Fruit fly (Drosophila melanogaster) whole organism, embryonic: ENCODE results near the gene CG10337.

Experiments used
- Antp ChIP-seq: fragments of 200-800 bp; sonication (Bioruptor generic); optimal IDR thresholded peaks from 3 replicates; lab custom pipeline; 2016; ENCODE audit warnings: missing biosample characterization, missing genetic modification characterization
- B-H2 ChIP-seq: fragments of 200-800 bp; sonication (Bioruptor generic); optimal IDR thresholded peaks from 2 replicates; lab custom pipeline; 2018; ENCODE audit warnings: missing biosample characterization, mild to moderate bottlenecking, missing genetic modification characterization
- Bdp1 ChIP-seq: fragments of 200-800 bp; sonication (Bioruptor generic); optimal IDR thresholded peaks from 3 replicates; lab custom pipeline; 2016; ENCODE audit warnings: missing biosample characterization, missing genetic modification characterization
- Bteb2 ChIP-seq: fragments of 200-800 bp; sonication (Bioruptor generic); optimal IDR thresholded peaks from 2 replicates; lab custom pipeline; 2016; ENCODE audit warnings: missing biosample characterization, missing genetic modification characterization
- CG12071 ChIP-seq: fragments of 200-800 bp; sonication (Bioruptor generic); optimal IDR thresholded peaks from 3 replicates; lab custom pipeline; 2018; ENCODE audit warnings: missing biosample characterization, mild to moderate bottlenecking, missing genetic modification characterization
- CG12942 ChIP-seq: fragments of 200-800 bp; sonication (Bioruptor generic); optimal IDR thresholded peaks from 3 replicates; lab custom pipeline; 2016; ENCODE audit warnings: missing biosample characterization, missing genetic modification characterization
- CG14667 ChIP-seq: fragments of 200-800 bp; sonication (Bioruptor generic); IDR thresholded peaks from 2 replicates; pipeline ENCODE4 v1.3.6; 2022; ENCODE audit warnings: missing biosample characterization, missing genetic modification characterization
- CG1602 ChIP-seq: fragments of 200-800 bp; sonication (Bioruptor generic); optimal IDR thresholded peaks from 3 replicates; lab custom pipeline; 2016; ENCODE audit warnings: missing biosample characterization, missing genetic modification characterization
- CG16779 ChIP-seq: fragments of 200-800 bp; sonication (Bioruptor generic); IDR thresholded peaks from 2 replicates; pipeline ENCODE4 v1.3.6; 2022; ENCODE audit warnings: missing biosample characterization, missing genetic modification characterization
- CG1792 ChIP-seq: fragments of 200-800 bp; sonication (Bioruptor generic); optimal IDR thresholded peaks from 2 replicates; lab custom pipeline; 2016; ENCODE audit warnings: missing biosample characterization, missing genetic modification characterization
- CG2875 ChIP-seq: fragments of 200-800 bp; sonication (Bioruptor generic); optimal IDR thresholded peaks from 2 replicates; lab custom pipeline; 2017; ENCODE audit warnings: missing biosample characterization, mild to moderate bottlenecking, missing genetic modification characterization, missing genetic modification reagents
- CG30020 ChIP-seq: fragments of 200-800 bp; optimal IDR thresholded peaks from 2 replicates; lab custom pipeline; 2019; ENCODE audit warnings: missing biosample characterization, mild to moderate bottlenecking, missing genetic modification characterization, moderate library complexity
- CG3163 ChIP-seq: fragments of 200-800 bp; sonication (Bioruptor generic); optimal IDR thresholded peaks from 3 replicates; lab custom pipeline; 2016; ENCODE audit warnings: missing biosample characterization, missing genetic modification characterization
- CG3726 ChIP-seq: fragments of 200-800 bp; sonication (Bioruptor generic); IDR thresholded peaks from 3 replicates; pipeline ENCODE4, ENCODE4 v1.3.6; 2022; ENCODE audit warnings: missing biosample characterization, missing genetic modification characterization
- CG6683 ChIP-seq: fragments of 200-800 bp; sonication (Bioruptor generic); optimal IDR thresholded peaks from 2 replicates; lab custom pipeline; 2017; ENCODE audit warnings: missing biosample characterization, mild to moderate bottlenecking, missing genetic modification characterization, missing genetic modification reagents
- CG6689 ChIP-seq: fragments of 200-800 bp; sonication (Bioruptor generic); IDR thresholded peaks from 2 replicates; pipeline ENCODE4 v1.3.6; 2022; ENCODE audit warnings: missing biosample characterization, missing genetic modification characterization
- CG7357 ChIP-seq: fragments of 200-800 bp; sonication (Bioruptor generic); IDR thresholded peaks from 3 replicates; pipeline ENCODE4 v1.3.6; 2022; ENCODE audit warnings: missing biosample characterization, missing genetic modification characterization
- CG7786 ChIP-seq: fragments of 200-800 bp; sonication (Bioruptor generic); optimal IDR thresholded peaks from 2 replicates; lab custom pipeline; 2016; ENCODE audit warnings: missing biosample characterization, missing genetic modification characterization
- CG8944 ChIP-seq: fragments of 200-800 bp; sonication (Bioruptor generic); optimal IDR thresholded peaks from 3 replicates; lab custom pipeline; 2016; ENCODE audit warnings: missing biosample characterization, missing genetic modification characterization
- CkIIα-i1 ChIP-seq: fragments of 200-800 bp; sonication (Bioruptor generic); IDR thresholded peaks from 2 replicates; pipeline ENCODE4 v1.3.6; 2022; ENCODE audit warnings: missing biosample characterization, missing genetic modification characterization
- Dad ChIP-seq: fragments of 200-800 bp; sonication (Bioruptor generic); optimal IDR thresholded peaks from 3 replicates; lab custom pipeline; 2016; ENCODE audit warnings: missing biosample characterization, missing genetic modification characterization
- Dip2 ChIP-seq: fragments of 200-800 bp; sonication (Bioruptor generic); IDR thresholded peaks from 2 replicates; pipeline ENCODE4 v1.3.6; 2022; ENCODE audit warnings: missing biosample characterization, missing genetic modification characterization
- E2f1 ChIP-seq: fragments of 200-800 bp; sonication (Bioruptor generic); IDR thresholded peaks from 2 replicates; pipeline ENCODE4 v1.3.6; 2022; ENCODE audit warnings: missing biosample characterization, missing genetic modification characterization
- Gsc ChIP-seq: fragments of 200-800 bp; sonication (Bioruptor generic); IDR thresholded peaks from 2 replicates; pipeline ENCODE4 v1.3.6; 2022; ENCODE audit warnings: missing biosample characterization, missing genetic modification characterization
- Gug ChIP-seq: fragments of 200-800 bp; sonication (Bioruptor generic); IDR thresholded peaks from 4 replicates; pipeline ENCODE4 v1.3.6; 2022; ENCODE audit warnings: missing biosample characterization, missing genetic modification characterization
- Hr51 ChIP-seq, 2 experiments: fragments of 200-800 bp; sonication (Bioruptor generic); optimal IDR thresholded peaks; 2 replicates in 1 of 2; 3 replicates in 1 of 2; lab custom pipeline; 2016 to 2018; ENCODE audit warnings: missing biosample characterization in 2 of 2, missing genetic modification characterization in 2 of 2, mild to moderate bottlenecking in 1 of 2, moderate library complexity in 1 of 2
- Kr ChIP-seq: fragments of 200-800 bp; sonication (Bioruptor generic); optimal IDR thresholded peaks from 2 replicates; lab custom pipeline; 2017; ENCODE audit warnings: missing biosample characterization, mild to moderate bottlenecking, missing genetic modification characterization
- Meics ChIP-seq: fragments of 200-800 bp; sonication (Bioruptor generic); optimal IDR thresholded peaks from 2 replicates; lab custom pipeline; 2017; ENCODE audit warnings: missing biosample characterization, mild to moderate bottlenecking, missing genetic modification characterization
- Nf-YB ChIP-seq: fragments of 200-800 bp; sonication (Bioruptor generic); optimal IDR thresholded peaks from 3 replicates; lab custom pipeline; 2019; ENCODE audit warnings: missing biosample characterization, mild to moderate bottlenecking, missing genetic modification characterization, moderate library complexity
- Ravus ChIP-seq: fragments of 200-800 bp; sonication (Bioruptor generic); IDR thresholded peaks from 2 replicates; pipeline ENCODE4 v1.3.6; 2022; ENCODE audit warnings: missing biosample characterization, missing genetic modification characterization
- Scr ChIP-seq: fragments of 200-800 bp; sonication (Bioruptor generic); IDR thresholded peaks from 2 replicates; pipeline ENCODE4 v1.3.6; 2022; ENCODE audit warnings: missing biosample characterization, missing genetic modification characterization; ENCODE audit not compliant: partially characterized antibody
- Sry-δ ChIP-seq: fragments of 200-800 bp; sonication (Bioruptor generic); optimal IDR thresholded peaks from 2 replicates; lab custom pipeline; 2016; ENCODE audit warnings: missing biosample characterization, missing genetic modification characterization
- ase ChIP-seq: fragments of 200-800 bp; sonication (Bioruptor generic); IDR thresholded peaks from 3 replicates; pipeline ENCODE4 v1.3.6; 2022; ENCODE audit warnings: missing biosample characterization, missing genetic modification characterization
- br ChIP-seq: fragments of >200 bp; optimal IDR thresholded peaks from 2 replicates; lab custom pipeline; 2017
- da ChIP-seq: fragments of 200-800 bp; sonication (Bioruptor generic); optimal IDR thresholded peaks from 2 replicates; lab custom pipeline; 2016; ENCODE audit warnings: missing biosample characterization, missing genetic modification characterization
- dan ChIP-seq: fragments of 200-800 bp; sonication (Bioruptor generic); IDR thresholded peaks from 2 replicates; pipeline ENCODE4 v1.3.6; 2022; ENCODE audit warnings: missing biosample characterization, missing genetic modification characterization
- dimm ChIP-seq: fragments of 200-800 bp; sonication (Bioruptor generic); IDR thresholded peaks from 2 replicates; pipeline ENCODE4 v1.3.6; 2022; ENCODE audit warnings: missing biosample characterization, missing genetic modification characterization
- disco-r ChIP-seq: fragments of 200-800 bp; sonication (Bioruptor generic); optimal IDR thresholded peaks from 2 replicates; lab custom pipeline; 2016; ENCODE audit warnings: missing biosample characterization, missing genetic modification characterization
- eyg ChIP-seq: fragments of 200-800 bp; sonication (Bioruptor generic); optimal IDR thresholded peaks from 3 replicates; lab custom pipeline; 2016; ENCODE audit warnings: missing biosample characterization, missing genetic modification characterization
- fd64A ChIP-seq: fragments of 200-800 bp; sonication (Bioruptor generic); optimal IDR thresholded peaks from 3 replicates; lab custom pipeline; 2018; ENCODE audit warnings: missing biosample characterization, mild to moderate bottlenecking, missing genetic modification characterization
- gro ChIP-seq: fragments of 200-800 bp; sonication (Bioruptor generic); optimal IDR thresholded peaks from 2 replicates; lab custom pipeline; 2016; ENCODE audit warnings: missing biosample characterization, missing genetic modification characterization
- ind ChIP-seq: fragments of 200-800 bp; sonication (Bioruptor generic); optimal IDR thresholded peaks from 3 replicates; lab custom pipeline; 2016; ENCODE audit warnings: missing biosample characterization, missing genetic modification characterization
- lola ChIP-seq, 3 experiments: fragments of >200 bp in 2 of 3; fragments of 200-800 bp in 1 of 3; sonication (Bioruptor generic) in 1 of 3; optimal IDR thresholded peaks; 2 replicates each; lab custom pipeline; 2017 to 2019; ENCODE audit warnings: missing biosample characterization in 3 of 3, missing genetic modification characterization in 3 of 3, mild to moderate bottlenecking in 1 of 3, moderate library complexity in 1 of 3
- odd ChIP-seq: fragments of 200-800 bp; sonication (Bioruptor generic); optimal IDR thresholded peaks from 2 replicates; lab custom pipeline; 2017; ENCODE audit warnings: missing biosample characterization, mild to moderate bottlenecking, missing genetic modification characterization
- rib ChIP-seq: fragments of 200-800 bp; sonication (Bioruptor generic); IDR thresholded peaks from 2 replicates; pipeline ENCODE4 v1.3.6; 2022; ENCODE audit warnings: missing biosample characterization, missing genetic modification characterization
- tgo ChIP-seq: fragments of 200-800 bp; sonication (Bioruptor generic); IDR thresholded peaks from 3 replicates; pipeline ENCODE4 v1.3.6; 2022; ENCODE audit warnings: missing biosample characterization, missing genetic modification characterization
- tna ChIP-seq: fragments of 200-800 bp; sonication (Bioruptor generic); IDR thresholded peaks from 2 replicates; pipeline ENCODE4 v1.3.6; 2022; ENCODE audit warnings: missing biosample characterization, missing genetic modification characterization; ENCODE audit not compliant: partially characterized antibody
- toy ChIP-seq: fragments of 200-800 bp; sonication (Bioruptor generic); IDR thresholded peaks from 2 replicates; pipeline ENCODE4 v1.3.6; 2022; ENCODE audit warnings: missing biosample characterization, missing genetic modification characterization
- trh ChIP-seq: fragments of 200-800 bp; sonication (Bioruptor generic); optimal IDR thresholded peaks from 2 replicates; lab custom pipeline; 2016; ENCODE audit warnings: missing biosample characterization, missing genetic modification characterization
- vvl ChIP-seq: fragments of 200-800 bp; sonication (Bioruptor generic); IDR thresholded peaks from 2 replicates; pipeline ENCODE4 v1.3.6; 2022; ENCODE audit warnings: missing biosample characterization, missing genetic modification characterization

Gene CG10337

dm6 chr2L:19572496-19573317, 25.9 kb upstream of the CG10337 start (continued):
- TF ChIP-seq lola (GFP tag; optimal IDR thresholded peaks at IDR 0.05; lab: Kevin White, UChicago) (peak in 1 of 3 experiments; percentile 46), trh (GFP tag; lab: Kevin White, UChicago) (no peak), CG7357 (GFP tag; lab: Robert Waterston, UW) (peak; percentile 53), Nf-YB (GFP tag; lab: Kevin White, UChicago) (peak; percentile 52), Ravus (GFP tag; lab: Robert Waterston, UW) (no peak), CkIIα-i1 (GFP tag; lab: Robert Waterston, UW) (no peak), Sry-δ (peak; percentile 2), da (GFP tag; lab: Kevin White, UChicago) (no peak), CG12942 (GFP tag; lab: Kevin White, UChicago) (peak; percentile 28), Bdp1 (GFP tag; lab: Kevin White, UChicago) (peak; percentile 66), CG7786 (GFP tag; lab: Kevin White, UChicago) (peak; percentile 54), br (no peak), Meics (GFP tag; lab: Kevin White, UChicago) (peak; percentile 79), CG30020 (tag; lab: Kevin White, UChicago) (peak; percentile 29), dan (GFP tag; lab: Robert Waterston, UW) (no peak), E2f1 (GFP tag; lab: Robert Waterston, UW) (peak; percentile 41; the same call in 1 of the 2 replicates), tna (GFP tag; lab: Robert Waterston, UW) (no peak), fd64A (no peak), dimm (GFP tag; lab: Robert Waterston, UW) (no peak), vvl (GFP tag; lab: Robert Waterston, UW) (0 out of 2 replicates have a peak, but pooled peaks have one; percentile 50), gro (GFP tag; lab: Kevin White, UChicago) (peak; percentile 73), Hr51 (GFP tag; optimal IDR thresholded peaks at IDR 0.05; lab: Kevin White, UChicago) (peak; percentile 70 to 73), Antp (GFP tag; lab: Kevin White, UChicago) (no peak), CG3726 (GFP tag; lab: Robert Waterston, UW) (no peak), CG6689 (peak; percentile 71), odd (GFP tag; lab: Kevin White, UChicago) (peak; percentile 57), Gug (peak; percentile 35; the same call in 1 of the 4 replicates), Dip2 (GFP tag; lab: Robert Waterston, UW) (no peak), CG12071 (GFP tag; lab: Kevin White, UChicago) (peak; percentile 35), Gsc (GFP tag; lab: Robert Waterston, UW) (no peak), toy (no peak), ind (GFP tag; lab: Kevin White, UChicago) (peak; percentile 71), tgo (peak; percentile 62; the same call in 2 of the 3 replicates), Dad (GFP tag; lab: Kevin White, UChicago) (peak; percentile 37), Scr (GFP tag; lab: Robert Waterston, UW) (no peak), ase (GFP tag; lab: Robert Waterston, UW) (0 out of 3 replicates have a peak, but pooled peaks have one; percentile 14), rib (GFP tag; lab: Robert Waterston, UW) (no peak), eyg (GFP tag; lab: Kevin White, UChicago) (no peak), B-H2 (GFP tag; lab: Kevin White, UChicago) (no peak), CG8944 (no peak), CG1792 (GFP tag; lab: Kevin White, UChicago) (no peak), disco-r (GFP tag; lab: Kevin White, UChicago) (peak; percentile 45), Bteb2 (GFP tag; lab: Kevin White, UChicago) (peak; percentile 67), CG16779 (GFP tag; lab: Robert Waterston, UW) (no peak), CG6683 (peak; percentile 43), CG3163 (no peak), CG2875 (GFP tag; lab: Kevin White, UChicago) (peak; percentile 19), CG1602 (GFP tag; lab: Kevin White, UChicago) (peak; percentile 49), Kr (GFP tag; lab: Kevin White, UChicago) (no peak), CG14667 (GFP tag; lab: Robert Waterston, UW) (peak; percentile 43; the same call in 1 of the 2 replicates)
